Fruit fly (Drosophila melanogaster) whole organism: ENCODE measurements around the gene CG9386.

ENCODE experiments used
- CG8478 ChIP-seq: fragments of >200 bp; optimal IDR thresholded peaks from 2 replicates; lab custom pipeline; 2018; ENCODE audit warnings: inconsistent platforms
- Dll ChIP-seq: fragments of >200 bp; optimal IDR thresholded peaks from 2 replicates; lab custom pipeline; 2017
- EcR ChIP-seq, 2 experiments: fragments of >200 bp; optimal IDR thresholded peaks; 2 replicates each; lab custom pipeline; 2017; ENCODE audit warnings: missing biosample characterization in 2 of 2, missing genetic modification characterization in 2 of 2, missing genetic modification reagents in 2 of 2
- pan ChIP-seq: fragments of >200 bp; optimal IDR thresholded peaks from 2 replicates; lab custom pipeline; 2017
- psq ChIP-seq: fragments of >200 bp; optimal IDR thresholded peaks from 2 replicates; lab custom pipeline; 2017
- usp ChIP-seq: fragments of >200 bp; optimal IDR thresholded peaks from 2 replicates; lab custom pipeline; 2017; ENCODE audit warnings: missing biosample characterization, missing genetic modification characterization, mixed read lengths

DNA sequence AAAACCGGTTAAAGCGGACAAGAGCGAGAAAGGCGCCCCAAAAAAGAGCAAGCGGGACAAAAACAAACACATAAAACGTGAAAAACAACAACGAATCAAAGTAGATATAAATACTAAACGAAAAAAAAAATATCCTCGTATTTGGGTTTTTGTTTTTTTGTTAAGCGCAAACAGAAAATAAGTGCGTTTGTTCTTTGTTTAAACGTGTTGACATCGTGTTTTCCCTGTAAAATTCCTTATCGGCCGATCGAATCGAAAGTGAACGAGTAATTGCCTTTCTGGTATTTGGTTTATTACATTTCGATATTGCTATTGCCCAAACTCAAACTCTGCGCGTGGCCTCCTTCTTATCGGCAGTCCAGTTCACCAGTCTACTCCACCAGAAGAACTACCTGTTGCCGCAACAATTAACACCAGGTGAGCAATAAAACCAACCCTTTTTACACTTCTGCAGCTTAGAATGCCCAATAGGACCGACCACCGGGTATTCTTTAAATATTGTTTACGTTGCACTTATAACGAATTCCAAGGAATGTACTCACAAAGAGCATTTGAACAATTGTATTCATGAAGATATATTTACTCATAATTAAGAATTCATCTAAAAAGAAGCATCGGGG, 36.7 kb upstream of the CG9386 start:
- TF ChIP-seq psq (lab: Kevin White, UChicago) (no peak), usp (GFP tag; lab: Kevin White, UChicago) (no peak), Dll (lab: Kevin White, UChicago) (no peak), pan (lab: Kevin White, UChicago) (no peak), CG8478 (lab: Kevin White, UChicago) (no peak), EcR (GFP tag; optimal IDR thresholded peaks at IDR 0.05; lab: Kevin White, UChicago) (no peak)
